Fruit fly (Drosophila melanogaster): Measurements from ENCODE around the gene beat-IIa.

dm6 chr3R:17391313-17391845 lies 25.5 kb upstream of the beat-IIa start, which contains the start of the genes Brf and sds22:
- TF ChIP-seq eg (GFP tag; IDR thresholded peaks at IDR 0.05) (peak; percentile 89), lz (GFP tag; optimal IDR thresholded peaks at IDR 0.05) (peak; percentile 97), CG1621 (tag; optimal IDR thresholded peaks at IDR 0.05) (peak; percentile 87), CG6808 (GFP tag; optimal IDR thresholded peaks at IDR 0.05) (peak; percentile 86), Sox102F (GFP tag; optimal IDR thresholded peaks at IDR 0.05) (peak; percentile 94), Gug (GFP tag; IDR thresholded peaks at IDR 0.05) (peak; percentile 87), CG7368 (GFP tag; optimal IDR thresholded peaks at IDR 0.05) (peak; percentile 93), CG6792 (GFP tag; optimal IDR thresholded peaks at IDR 0.05) (peak; percentile 93), OdsH (GFP tag; optimal IDR thresholded peaks at IDR 0.05) (peak; percentile 97), ss (GFP tag; optimal IDR thresholded peaks at IDR 0.05) (peak; percentile 69 to 89)
